Fruit fly (Drosophila melanogaster): ENCODE results near the gene CG5391.
A peak's percentile ranks its signal among the peaks of the same experiment; 100 is the strongest.

Gene CG5391

DNA sequence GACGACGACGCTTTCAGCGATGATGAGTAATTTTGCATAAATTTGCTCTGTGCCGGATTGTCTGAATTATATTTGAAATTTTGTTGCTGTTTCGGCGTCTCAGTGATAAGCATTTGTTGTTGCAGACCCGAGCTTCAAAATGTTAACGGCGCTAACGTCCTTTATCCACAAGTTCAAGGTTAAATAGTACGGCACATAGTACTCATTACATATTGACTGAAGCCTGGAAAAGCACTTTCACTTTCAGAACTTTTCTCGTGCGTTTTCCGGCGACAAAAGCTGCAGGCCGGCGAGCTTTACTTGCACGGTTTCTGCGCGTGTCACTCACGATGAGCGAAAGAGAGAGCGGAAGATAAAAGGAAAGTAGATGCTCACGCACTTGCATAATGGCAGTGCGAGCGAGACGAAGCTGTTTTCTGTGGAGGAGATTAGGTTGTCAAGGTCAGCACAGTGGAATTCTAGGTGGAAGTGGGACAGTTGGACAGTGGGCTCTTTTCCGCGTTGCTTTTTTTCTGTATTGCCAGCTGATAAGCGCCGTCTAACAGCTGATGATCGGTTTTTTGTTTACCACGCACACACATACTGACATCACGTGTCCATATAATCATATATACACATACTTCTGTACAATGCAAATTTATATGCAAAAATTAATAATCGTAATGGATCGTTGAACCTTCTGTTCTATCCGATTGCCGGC, 34.3 kb upstream of the CG5391 start (continued):
- TF ChIP-seq Adf1 (GFP tag; IDR thresholded peaks at IDR 0.05) (no peak), BtbVII (GFP tag; optimal IDR thresholded peaks at IDR 0.05) (no peak), YL-1 (GFP tag; optimal IDR thresholded peaks at IDR 0.05) (no peak), Dref (GFP tag; IDR thresholded peaks at IDR 0.05) (no peak), Max (GFP tag; optimal IDR thresholded peaks at IDR 0.05) (no peak), aop (GFP tag; IDR thresholded peaks at IDR 0.05) (no peak), az2 (GFP tag; optimal IDR thresholded peaks at IDR 0.05) (no peak), CG11456 (GFP tag; IDR thresholded peaks at IDR 0.05) (no peak), CG18011 (GFP tag; optimal IDR thresholded peaks at IDR 0.05) (no peak), zen2 (GFP tag; IDR thresholded peaks at IDR 0.05; ENCODE audit: partially characterized antibody) (0 out of 3 replicates have a peak, but pooled peaks have one; percentile 42), Mrtf (GFP tag; IDR thresholded peaks at IDR 0.05) (no peak; the same call in 2 of the 3 replicates), CG16813 (GFP tag; IDR thresholded peaks at IDR 0.05; ENCODE audit: partially characterized antibody) (no peak), CG3838 (GFP tag; optimal IDR thresholded peaks at IDR 0.05) (no peak), CG12659 (GFP tag; optimal IDR thresholded peaks at IDR 0.05) (no peak), CG14014 (GFP tag; IDR thresholded peaks at IDR 0.05) (no peak), CG10462 (GFP tag; optimal IDR thresholded peaks at IDR 0.05) (no peak), HLH54F (GFP tag; optimal IDR thresholded peaks at IDR 0.05) (no peak), tup (GFP tag; optimal IDR thresholded peaks at IDR 0.05) (no peak), CG17328 (GFP tag; IDR thresholded peaks at IDR 0.05) (no peak), CG2889 (GFP tag; IDR thresholded peaks at IDR 0.05) (no peak), h (optimal IDR thresholded peaks at IDR 0.05) (no peak), CG10979 (tag; optimal IDR thresholded peaks at IDR 0.05) (no peak), CG30403 (GFP tag; optimal IDR thresholded peaks at IDR 0.05) (no peak), Dp (GFP tag; optimal IDR thresholded peaks at IDR 0.05) (no peak), schlank (tag; optimal IDR thresholded peaks at IDR 0.05) (no peak), wek (GFP tag; optimal IDR thresholded peaks at IDR 0.05) (no peak), CG7357 (GFP tag; IDR thresholded peaks at IDR 0.05) (no peak), CG8359 (GFP tag; optimal IDR thresholded peaks at IDR 0.05; ENCODE audit: borderline replicate concordance) (no peak), Pdp1 (GFP tag; optimal IDR thresholded peaks at IDR 0.05) (peak in 1 of 2 experiments; percentile 96), CG30431 (GFP tag; optimal IDR thresholded peaks at IDR 0.05) (no peak), Sox100B (GFP tag; optimal IDR thresholded peaks at IDR 0.05) (no peak), E2f2 (GFP tag; IDR thresholded peaks at IDR 0.05) (no peak), CG15011 (GFP tag; optimal IDR thresholded peaks at IDR 0.05) (no peak), sens-2 (GFP tag; IDR thresholded peaks at IDR 0.05) (no peak), Vsx1 (GFP tag; optimal IDR thresholded peaks at IDR 0.05) (no peak), NfI (GFP tag; optimal IDR thresholded peaks at IDR 0.05) (no peak), pum (GFP tag; optimal IDR thresholded peaks at IDR 0.05) (no peak), Oli (tag; optimal IDR thresholded peaks at IDR 0.05) (no peak), peb (GFP tag; IDR thresholded peaks at IDR 0.05) (no peak), CG17912 (GFP tag; optimal IDR thresholded peaks at IDR 0.05) (peak; percentile 6), Dek (tag; optimal IDR thresholded peaks at IDR 0.05) (no peak), CG12391 (tag; optimal IDR thresholded peaks at IDR 0.05) (no peak), trem (tag; optimal IDR thresholded peaks at IDR 0.05) (no peak), ems (GFP tag; optimal IDR thresholded peaks at IDR 0.05) (no peak), ERR (GFP tag; optimal IDR thresholded peaks at IDR 0.05) (peak; percentile 93), CG32767 (GFP tag; IDR thresholded peaks at IDR 0.05) (no peak; the same call in 1 of the 2 replicates), Atf3 (GFP tag; optimal IDR thresholded peaks at IDR 0.05) (no peak), CG18764 (GFP tag; optimal IDR thresholded peaks at IDR 0.05) (no peak), CG7745 (tag; optimal IDR thresholded peaks at IDR 0.05) (no peak), Eip74EF (GFP tag; optimal IDR thresholded peaks at IDR 0.05) (no peak)

Measured in whole organism, embryonic.